Fruit fly (Drosophila melanogaster) whole organism, embryonic: ENCODE results near the gene flfl.

Source experiments
- ATbp ChIP-seq: fragments of 200-800 bp; sonication (Bioruptor generic); optimal IDR thresholded peaks from 2 replicates; lab custom pipeline; 2017; ENCODE audit warnings: missing biosample characterization, mild to moderate bottlenecking, missing genetic modification characterization, missing genetic modification reagents
- Aef1 ChIP-seq: fragments of 200-800 bp; sonication (Bioruptor generic); IDR thresholded peaks from 3 replicates; pipeline ENCODE4 v1.3.6; 2022; ENCODE audit warnings: missing biosample characterization, missing genetic modification characterization
- Awh ChIP-seq: fragments of 200-800 bp; sonication (Bioruptor generic); IDR thresholded peaks from 2 replicates; pipeline ENCODE4, ENCODE4 v1.3.6; 2022; ENCODE audit warnings: missing biosample characterization, missing genetic modification characterization
- BEAF-32 ChIP-seq: fragments of 200-800 bp; sonication (Bioruptor generic); optimal IDR thresholded peaks from 3 replicates; lab custom pipeline; 2017; ENCODE audit warnings: missing biosample characterization, missing genetic modification characterization, mild to moderate bottlenecking, moderate library complexity, missing genetic modification reagents
- Blimp-1 ChIP-seq: fragments of 200-800 bp; sonication (Bioruptor generic); optimal IDR thresholded peaks from 3 replicates; lab custom pipeline; 2018; ENCODE audit warnings: missing biosample characterization, missing genetic modification characterization, mild to moderate bottlenecking, moderate library complexity, missing genetic modification reagents
- CG10543 ChIP-seq: fragments of 200-800 bp; sonication (Bioruptor generic); optimal IDR thresholded peaks from 3 replicates; lab custom pipeline; 2017; ENCODE audit warnings: missing biosample characterization, mild to moderate bottlenecking, missing genetic modification characterization, moderate library complexity
- CG1233 ChIP-seq: fragments of 200-800 bp; sonication (Bioruptor generic); optimal IDR thresholded peaks from 4 replicates; lab custom pipeline; 2018; ENCODE audit warnings: missing biosample characterization, mild to moderate bottlenecking, missing genetic modification characterization
- CG15073 ChIP-seq: fragments of 200-800 bp; sonication (Bioruptor generic); optimal IDR thresholded peaks from 2 replicates; lab custom pipeline; 2016; ENCODE audit warnings: missing biosample characterization, missing genetic modification characterization
- CG15514 ChIP-seq: fragments of 200-800 bp; sonication (Bioruptor generic); optimal IDR thresholded peaks from 3 replicates; lab custom pipeline; 2017; ENCODE audit warnings: missing biosample characterization, missing genetic modification characterization, mild to moderate bottlenecking, moderate library complexity, missing genetic modification reagents
- CG17359 ChIP-seq: fragments of 200-800 bp; sonication (Bioruptor generic); optimal IDR thresholded peaks from 3 replicates; lab custom pipeline; 2018; ENCODE audit warnings: missing biosample characterization, mild to moderate bottlenecking, missing genetic modification characterization, moderate library complexity
- CG18476 ChIP-seq: fragments of 200-800 bp; sonication (Bioruptor generic); optimal IDR thresholded peaks from 2 replicates; lab custom pipeline; 2016; ENCODE audit warnings: missing biosample characterization, mild to moderate bottlenecking, missing genetic modification characterization
- CG2129 ChIP-seq: fragments of 200-800 bp; sonication (Bioruptor generic); IDR thresholded peaks from 2 replicates; pipeline ENCODE4 v1.3.6; 2022; ENCODE audit warnings: missing biosample characterization, missing genetic modification characterization; ENCODE audit not compliant: partially characterized antibody
- CG3281 ChIP-seq: fragments of 200-800 bp; sonication (Bioruptor generic); optimal IDR thresholded peaks from 3 replicates; lab custom pipeline; 2017; ENCODE audit warnings: missing biosample characterization, mild to moderate bottlenecking, missing genetic modification characterization
- CG4404 ChIP-seq: fragments of 200-800 bp; sonication (Bioruptor generic); IDR thresholded peaks from 2 replicates; pipeline ENCODE4 v1.3.6; 2022; ENCODE audit warnings: missing biosample characterization, missing genetic modification characterization
- CG4424 ChIP-seq: fragments of 200-800 bp; sonication (Bioruptor generic); optimal IDR thresholded peaks from 3 replicates; lab custom pipeline; 2016; ENCODE audit warnings: missing biosample characterization, missing genetic modification characterization
- CG5180 ChIP-seq: fragments of 200-800 bp; sonication (Bioruptor generic); optimal IDR thresholded peaks from 3 replicates; lab custom pipeline; 2017; ENCODE audit warnings: missing biosample characterization, missing genetic modification characterization, mild to moderate bottlenecking, moderate library complexity, missing genetic modification reagents
- CG7357 ChIP-seq: fragments of 200-800 bp; sonication (Bioruptor generic); IDR thresholded peaks from 3 replicates; pipeline ENCODE4 v1.3.6; 2022; ENCODE audit warnings: missing biosample characterization, missing genetic modification characterization
- CG7786 ChIP-seq: fragments of 200-800 bp; sonication (Bioruptor generic); optimal IDR thresholded peaks from 2 replicates; lab custom pipeline; 2016; ENCODE audit warnings: missing biosample characterization, missing genetic modification characterization
- CG7839 ChIP-seq: fragments of 200-800 bp; sonication (Bioruptor generic); optimal IDR thresholded peaks from 3 replicates; lab custom pipeline; 2018; ENCODE audit warnings: missing biosample characterization, mild to moderate bottlenecking, missing genetic modification characterization, moderate library complexity
- CG8089 ChIP-seq: fragments of 200-800 bp; sonication (Bioruptor generic); optimal IDR thresholded peaks from 3 replicates; lab custom pipeline; 2016; ENCODE audit warnings: missing biosample characterization, missing genetic modification characterization
- CG8944 ChIP-seq: fragments of 200-800 bp; sonication (Bioruptor generic); optimal IDR thresholded peaks from 3 replicates; lab custom pipeline; 2016; ENCODE audit warnings: missing biosample characterization, missing genetic modification characterization
- CG9609 ChIP-seq: fragments of 200-800 bp; sonication (Bioruptor generic); optimal IDR thresholded peaks from 3 replicates; lab custom pipeline; 2016; ENCODE audit warnings: missing biosample characterization, missing genetic modification characterization
- CHES-1-like ChIP-seq: fragments of 200-800 bp; sonication (Bioruptor generic); optimal IDR thresholded peaks from 2 replicates; lab custom pipeline; 2016; ENCODE audit warnings: missing biosample characterization, missing genetic modification characterization
- D ChIP-seq, 2 experiments: fragments of 200-800 bp in 1 of 2; fragments of >200 bp in 1 of 2; sonication (Bioruptor generic) in 1 of 2; optimal IDR thresholded peaks; 2 replicates in 1 of 2; 3 replicates in 1 of 2; lab custom pipeline; 2017; ENCODE audit warnings: mild to moderate bottlenecking in 1 of 2, missing biosample characterization in 1 of 2, missing genetic modification characterization in 1 of 2, missing genetic modification reagents in 1 of 2
- Deaf1 ChIP-seq: fragments of 200-800 bp; optimal IDR thresholded peaks from 3 replicates; lab custom pipeline; 2019; ENCODE audit warnings: missing biosample characterization, mild to moderate bottlenecking, missing genetic modification characterization, moderate library complexity
- Dref ChIP-seq: fragments of 200-800 bp; sonication (Bioruptor generic); IDR thresholded peaks from 2 replicates; pipeline ENCODE4 v1.3.6; 2022; ENCODE audit warnings: missing biosample characterization, missing genetic modification characterization
- Fer3 ChIP-seq: fragments of 200-800 bp; sonication (Bioruptor generic); optimal IDR thresholded peaks from 2 replicates; lab custom pipeline; 2018; ENCODE audit warnings: missing biosample characterization, mild to moderate bottlenecking, missing genetic modification characterization, moderate library complexity
- Hsf ChIP-seq: fragments of 200-800 bp; sonication (Bioruptor generic); optimal IDR thresholded peaks from 3 replicates; lab custom pipeline; 2016; ENCODE audit warnings: missing biosample characterization, missing genetic modification characterization
- Ravus ChIP-seq: fragments of 200-800 bp; sonication (Bioruptor generic); IDR thresholded peaks from 2 replicates; pipeline ENCODE4 v1.3.6; 2022; ENCODE audit warnings: missing biosample characterization, missing genetic modification characterization
- Rx ChIP-seq: fragments of 200-800 bp; sonication (Bioruptor generic); IDR thresholded peaks from 2 replicates; pipeline ENCODE4 v1.3.6; 2022; ENCODE audit warnings: missing biosample characterization, missing genetic modification characterization
- TFAM ChIP-seq: fragments of 200-800 bp; sonication (Bioruptor generic); optimal IDR thresholded peaks from 2 replicates; lab custom pipeline; 2017; ENCODE audit warnings: missing biosample characterization, missing genetic modification characterization, inconsistent platforms
- ac ChIP-seq: fragments of 200-800 bp; sonication (Bioruptor generic); optimal IDR thresholded peaks from 3 replicates; lab custom pipeline; 2017; ENCODE audit warnings: missing biosample characterization, mild to moderate bottlenecking, missing genetic modification characterization
- amos ChIP-seq: fragments of 200-800 bp; sonication (Bioruptor generic); IDR thresholded peaks from 2 replicates; pipeline ENCODE4 v1.3.6; 2022; ENCODE audit warnings: missing biosample characterization, missing genetic modification characterization; ENCODE audit not compliant: partially characterized antibody
- aop ChIP-seq: fragments of 200-800 bp; sonication (Bioruptor generic); IDR thresholded peaks from 2 replicates; pipeline ENCODE4 v1.3.6; 2022; ENCODE audit warnings: missing biosample characterization, missing genetic modification characterization
- ash1 ChIP-seq: fragments of 200-800 bp; sonication (Bioruptor generic); optimal IDR thresholded peaks from 2 replicates; lab custom pipeline; 2018; ENCODE audit warnings: missing biosample characterization, mild to moderate bottlenecking, missing genetic modification characterization
- croc ChIP-seq: fragments of 200-800 bp; sonication (Bioruptor generic); conservative IDR thresholded peaks from 3 replicates; pipeline ENCODE4 v1.3.6; 2022; ENCODE audit warnings: missing biosample characterization, missing genetic modification characterization
- disco-r ChIP-seq: fragments of 200-800 bp; sonication (Bioruptor generic); optimal IDR thresholded peaks from 2 replicates; lab custom pipeline; 2016; ENCODE audit warnings: missing biosample characterization, missing genetic modification characterization
- dm ChIP-seq: fragments of 200-800 bp; sonication (Bioruptor generic); optimal IDR thresholded peaks from 3 replicates; lab custom pipeline; 2016; ENCODE audit warnings: missing biosample characterization, missing genetic modification characterization
- esg ChIP-seq: fragments of 200-800 bp; sonication (Bioruptor generic); conservative IDR thresholded peaks from 2 replicates; pipeline ENCODE4 v1.3.6; 2022; ENCODE audit warnings: missing biosample characterization, missing genetic modification characterization
- exex ChIP-seq: fragments of 200-800 bp; sonication (Bioruptor generic); optimal IDR thresholded peaks from 4 replicates; lab custom pipeline; 2018; ENCODE audit warnings: missing biosample characterization, mild to moderate bottlenecking, missing genetic modification characterization, moderate library complexity
- fu2 ChIP-seq: fragments of 200-800 bp; sonication (Bioruptor generic); optimal IDR thresholded peaks from 2 replicates; lab custom pipeline; 2016; ENCODE audit warnings: missing biosample characterization, missing genetic modification characterization
- hbn ChIP-seq: fragments of 200-800 bp; sonication (Bioruptor generic); IDR thresholded peaks from 2 replicates; pipeline ENCODE4 v1.3.6; 2022; ENCODE audit warnings: missing biosample characterization, missing genetic modification characterization; ENCODE audit not compliant: partially characterized antibody
- jigr1 ChIP-seq: fragments of 200-800 bp; sonication (Bioruptor generic); IDR thresholded peaks from 3 replicates; pipeline ENCODE4 v1.3.6; 2022; ENCODE audit warnings: missing biosample characterization, missing genetic modification characterization
- kni ChIP-seq: fragments of 200-800 bp; sonication (Bioruptor generic); optimal IDR thresholded peaks from 3 replicates; lab custom pipeline; 2017; ENCODE audit warnings: mild to moderate bottlenecking, missing biosample characterization, missing genetic modification reagents, missing genetic modification characterization
- knrl ChIP-seq: fragments of 200-800 bp; sonication (Bioruptor generic); IDR thresholded peaks from 3 replicates; pipeline ENCODE4 v1.3.6; 2022; ENCODE audit warnings: missing biosample characterization, missing genetic modification characterization; ENCODE audit not compliant: partially characterized antibody
- pfk ChIP-seq: fragments of 200-800 bp; sonication (Bioruptor generic); optimal IDR thresholded peaks from 2 replicates; lab custom pipeline; 2018; ENCODE audit warnings: missing biosample characterization, mild to moderate bottlenecking, missing genetic modification characterization, moderate library complexity
- pum ChIP-seq: fragments of 200-800 bp; sonication (Bioruptor generic); optimal IDR thresholded peaks from 2 replicates; lab custom pipeline; 2016; ENCODE audit warnings: missing biosample characterization, missing genetic modification characterization
- run ChIP-seq: fragments of 200-800 bp; sonication (Bioruptor generic); optimal IDR thresholded peaks from 3 replicates; lab custom pipeline; 2018; ENCODE audit warnings: missing biosample characterization, mild to moderate bottlenecking, missing genetic modification characterization
- sima ChIP-seq: fragments of 200-800 bp; sonication (Bioruptor generic); optimal IDR thresholded peaks from 2 replicates; lab custom pipeline; 2016; ENCODE audit warnings: missing biosample characterization, missing genetic modification characterization
- so ChIP-seq: fragments of 200-800 bp; sonication (Bioruptor generic); IDR thresholded peaks from 3 replicates; pipeline ENCODE4 v1.3.6; 2022; ENCODE audit warnings: missing biosample characterization, missing genetic modification characterization
- stwl ChIP-seq: fragments of 200-800 bp; sonication (Bioruptor generic); optimal IDR thresholded peaks from 3 replicates; lab custom pipeline; 2018; ENCODE audit warnings: missing biosample characterization, mild to moderate bottlenecking, missing genetic modification characterization, moderate library complexity

flfl gene

dm6 chr3R:13713541-13713940 lies 29.8 kb downstream of the flfl start (continued):
- no peak for TF ChIP-seq Rx
- TF ChIP-seq ash1 (GFP tag; lab: Kevin White, UChicago) = no peak
- no peak for TF ChIP-seq amos (GFP tag; lab: Robert Waterston, UW)
- peak; percentile 48 for TF ChIP-seq ATbp (GFP tag; lab: Kevin White, UChicago)
- TF ChIP-seq TFAM (GFP tag; lab: Kevin White, UChicago) = no peak
- peak; percentile 57 for TF ChIP-seq Blimp-1 (GFP tag; lab: Kevin White, UChicago)
- no peak for TF ChIP-seq CG9609 (GFP tag; lab: Kevin White, UChicago)
- TF ChIP-seq CG18476 = no peak
- no peak for TF ChIP-seq aop
- no peak for TF ChIP-seq CG3281
- TF ChIP-seq CG8089 = no peak
- no peak for TF ChIP-seq knrl (GFP tag; lab: Robert Waterston, UW)
- TF ChIP-seq sima (GFP tag; lab: Kevin White, UChicago) = no peak
- TF ChIP-seq Awh (GFP tag; lab: Robert Waterston, UW) = no peak
- no peak for TF ChIP-seq CG7357 (GFP tag; lab: Robert Waterston, UW)
- no peak for TF ChIP-seq CHES-1-like (GFP tag; lab: Kevin White, UChicago)
- no peak for TF ChIP-seq Hsf (GFP tag; lab: Kevin White, UChicago)
- TF ChIP-seq pfk (GFP tag; lab: Kevin White, UChicago) = no peak
- no peak for TF ChIP-seq CG15073 (GFP tag; lab: Kevin White, UChicago)
- TF ChIP-seq ac = no peak
- TF ChIP-seq CG7839 (tag; lab: Kevin White, UChicago) = peak; percentile 54
- TF ChIP-seq disco-r (GFP tag; lab: Kevin White, UChicago) = no peak
- no peak for TF ChIP-seq CG2129 (GFP tag; lab: Robert Waterston, UW)
- no peak for TF ChIP-seq stwl (tag; lab: Kevin White, UChicago)
- TF ChIP-seq D (optimal IDR thresholded peaks at IDR 0.05; lab: Kevin White, UChicago) = no peak
- peak; percentile 33 for TF ChIP-seq D (GFP tag; optimal IDR thresholded peaks at IDR 0.05; lab: Kevin White, UChicago)
- peak; percentile 51 for TF ChIP-seq CG1233 (GFP tag; lab: Kevin White, UChicago)
- TF ChIP-seq kni = no peak
- TF ChIP-seq CG7786 (GFP tag; lab: Kevin White, UChicago) = no peak
- no peak for TF ChIP-seq CG10543 (GFP tag; lab: Kevin White, UChicago)
- no peak for TF ChIP-seq BEAF-32
- TF ChIP-seq Deaf1 (tag; lab: Kevin White, UChicago) = no peak
- TF ChIP-seq Aef1 (GFP tag; lab: Robert Waterston, UW) = no peak
- TF ChIP-seq CG5180 (GFP tag; lab: Kevin White, UChicago) = peak; percentile 16
- peak; percentile 51 for TF ChIP-seq CG4424 (GFP tag; lab: Kevin White, UChicago)
- TF ChIP-seq hbn = no peak
- peak; percentile 43 for TF ChIP-seq Fer3 (tag; lab: Kevin White, UChicago)
- TF ChIP-seq jigr1 (GFP tag; lab: Robert Waterston, UW) = no peak
- TF ChIP-seq CG4404 (GFP tag; lab: Robert Waterston, UW) = peak; percentile 41; the same call in 1 of the 2 replicates
- TF ChIP-seq croc (GFP tag; lab: Robert Waterston, UW) = no peak
- TF ChIP-seq fu2 (GFP tag; lab: Kevin White, UChicago) = no peak
- TF ChIP-seq dm (GFP tag; lab: Kevin White, UChicago) = no peak
- peak; percentile 62 for TF ChIP-seq CG17359 (tag; lab: Kevin White, UChicago)
- TF ChIP-seq exex (tag; lab: Kevin White, UChicago) = no peak
- TF ChIP-seq Ravus (GFP tag; lab: Robert Waterston, UW) = no peak
- TF ChIP-seq CG8944 (GFP tag; lab: Kevin White, UChicago) = no peak
- no peak for TF ChIP-seq Dref (GFP tag; lab: Robert Waterston, UW)
- no peak for TF ChIP-seq esg (GFP tag; lab: Robert Waterston, UW)
- no peak for TF ChIP-seq pum (GFP tag; lab: Kevin White, UChicago)
- TF ChIP-seq CG15514 = no peak
- 0 out of 3 replicates have a peak, but pooled peaks have one; percentile 23 for TF ChIP-seq so (GFP tag; lab: Robert Waterston, UW)
- no peak for TF ChIP-seq run
